Worm (Caenorhabditis elegans) whole organism, mixed stage, embryonic: ENCODE data around the gene F56C9.6.

ENCODE experiments used
- M03D4.4 ChIP-seq: sonication (generic microtip); optimal IDR thresholded peaks from 2 replicates; lab custom pipeline; 2017; ENCODE audit warnings: mild to moderate bottlenecking, missing genetic modification characterization, missing compliant biosample characterization
- bed-3 ChIP-seq: fragments of 200-800 bp; sonication (Bioruptor generic); optimal IDR thresholded peaks from 3 replicates; lab custom pipeline; 2018; ENCODE audit warnings: mild to moderate bottlenecking, missing genetic modification characterization, moderate library complexity, missing compliant biosample characterization
- blmp-1 ChIP-seq: fragments of 150-350 bp; optimal IDR thresholded peaks from 2 replicates; lab custom pipeline; 2014; ENCODE audit warnings: missing biosample characterization, missing genetic modification characterization
- ceh-39 ChIP-seq: fragments of 150-350 bp; optimal IDR thresholded peaks from 2 replicates; lab custom pipeline; 2014; ENCODE audit warnings: missing biosample characterization, missing genetic modification characterization
- ceh-43 ChIP-seq: fragments of 200-800 bp; sonication (Bioruptor generic); optimal IDR thresholded peaks from 2 replicates; lab custom pipeline; 2018; ENCODE audit warnings: mild to moderate bottlenecking, missing genetic modification characterization, moderate library complexity, missing compliant biosample characterization
- ceh-83 ChIP-seq: fragments of 200-800 bp; sonication (Bioruptor generic); optimal IDR thresholded peaks from 2 replicates; lab custom pipeline; 2018; ENCODE audit warnings: mild to moderate bottlenecking, missing genetic modification characterization, missing compliant biosample characterization
- ces-1 ChIP-seq: fragments of 150-350 bp; optimal IDR thresholded peaks from 2 replicates; lab custom pipeline; 2014; ENCODE audit warnings: missing biosample characterization, missing genetic modification reagents, missing genetic modification characterization
- cnd-1 ChIP-seq: fragments of 200-800 bp; sonication (Bioruptor generic); optimal IDR thresholded peaks from 2 replicates; lab custom pipeline; 2018; ENCODE audit warnings: mild to moderate bottlenecking, missing genetic modification characterization, missing compliant biosample characterization
- elt-1 ChIP-seq: sonication (generic microtip); optimal IDR thresholded peaks from 2 replicates; lab custom pipeline; 2017; ENCODE audit warnings: missing genetic modification characterization, mild to moderate bottlenecking, missing compliant biosample characterization, antibody characterized with exemption, moderate library complexity, borderline replicate concordance; ENCODE audit not compliant: insufficient read depth
- elt-3 ChIP-seq: fragments of 150-350 bp; optimal IDR thresholded peaks from 2 replicates; lab custom pipeline; 2014; ENCODE audit warnings: missing biosample characterization, missing genetic modification characterization
- flh-1 ChIP-seq: fragments of 200-800 bp; sonication (Bioruptor generic); optimal IDR thresholded peaks from 2 replicates; lab custom pipeline; 2018; ENCODE audit warnings: mild to moderate bottlenecking, missing genetic modification characterization, moderate library complexity, missing compliant biosample characterization
- ham-2 ChIP-seq: fragments of 200-800 bp; sonication (Bioruptor generic); optimal IDR thresholded peaks from 2 replicates; lab custom pipeline; 2018; ENCODE audit warnings: mild to moderate bottlenecking, missing genetic modification characterization, missing compliant biosample characterization
- hlh-1 ChIP-seq: fragments of 150-350 bp; optimal IDR thresholded peaks from 2 replicates; lab custom pipeline; 2014; ENCODE audit warnings: missing biosample characterization, missing genetic modification reagents, missing genetic modification characterization
- lin-13 ChIP-seq: fragments of 150-350 bp; optimal IDR thresholded peaks from 2 replicates; lab custom pipeline; 2014; ENCODE audit warnings: missing biosample characterization, missing genetic modification characterization
- lin-32 ChIP-seq: fragments of 200-800 bp; sonication (Bioruptor generic); optimal IDR thresholded peaks from 2 replicates; lab custom pipeline; 2018; ENCODE audit warnings: mild to moderate bottlenecking, missing genetic modification characterization, missing compliant biosample characterization
- lsy-2 ChIP-seq: fragments of 150-350 bp; optimal IDR thresholded peaks from 2 replicates; lab custom pipeline; 2014; ENCODE audit warnings: missing biosample characterization, missing genetic modification characterization
- mab-5 ChIP-seq: fragments of 150-350 bp; optimal IDR thresholded peaks from 2 replicates; lab custom pipeline; 2014; ENCODE audit warnings: missing biosample characterization, missing genetic modification characterization
- mep-1 ChIP-seq: fragments of 150-350 bp; optimal IDR thresholded peaks from 2 replicates; lab custom pipeline; 2017; ENCODE audit warnings: missing biosample characterization, missing genetic modification reagents, missing genetic modification characterization, inconsistent platforms
- mls-2 ChIP-seq: sonication (generic microtip); optimal IDR thresholded peaks from 2 replicates; lab custom pipeline; 2016; ENCODE audit warnings: mild to moderate bottlenecking, missing genetic modification characterization, moderate library complexity, missing compliant biosample characterization
- nhr-2 ChIP-seq: fragments of 150-350 bp; optimal IDR thresholded peaks from 2 replicates; lab custom pipeline; 2014; ENCODE audit warnings: missing biosample characterization, missing genetic modification characterization
- nhr-237 ChIP-seq: fragments of 150-350 bp; optimal IDR thresholded peaks from 2 replicates; lab custom pipeline; 2014; ENCODE audit warnings: missing biosample characterization, missing genetic modification characterization
- nhr-28 ChIP-seq: fragments of 150-350 bp; optimal IDR thresholded peaks from 2 replicates; lab custom pipeline; 2014; ENCODE audit warnings: missing biosample characterization, missing genetic modification characterization
- nhr-76 ChIP-seq: sonication (generic microtip); optimal IDR thresholded peaks from 2 replicates; lab custom pipeline; 2017; ENCODE audit warnings: missing biosample characterization, missing genetic modification characterization
- pha-4 ChIP-seq: fragments of 150-350 bp; optimal IDR thresholded peaks from 2 replicates; lab custom pipeline; 2018; ENCODE audit warnings: missing biosample characterization, missing genetic modification reagents, missing genetic modification characterization
- sem-2 ChIP-seq: fragments of 200-800 bp; sonication (Bioruptor generic); optimal IDR thresholded peaks from 2 replicates; lab custom pipeline; 2018; ENCODE audit warnings: mild to moderate bottlenecking, missing genetic modification characterization, missing compliant biosample characterization
- snpc-4 ChIP-seq: fragments of 150-350 bp; optimal IDR thresholded peaks from 2 replicates; lab custom pipeline; 2014; ENCODE audit warnings: missing biosample characterization, missing genetic modification characterization
- sptf-1 ChIP-seq: sonication (generic microtip); optimal IDR thresholded peaks from 2 replicates; lab custom pipeline; 2017; ENCODE audit warnings: mild to moderate bottlenecking, missing genetic modification characterization, moderate library complexity, missing compliant biosample characterization
- tbx-8 ChIP-seq: fragments of 200-800 bp; sonication (Bioruptor generic); optimal IDR thresholded peaks from 2 replicates; lab custom pipeline; 2018; ENCODE audit warnings: mild to moderate bottlenecking, missing genetic modification characterization, moderate library complexity, missing compliant biosample characterization
- unc-120 ChIP-seq: sonication (generic microtip); optimal IDR thresholded peaks from 2 replicates; lab custom pipeline; 2017; ENCODE audit warnings: missing genetic modification characterization, missing compliant biosample characterization; ENCODE audit not compliant: poor library complexity, severe bottlenecking
- unc-62 ChIP-seq: fragments of 150-350 bp; optimal IDR thresholded peaks from 2 replicates; lab custom pipeline; 2014; ENCODE audit warnings: missing biosample characterization, missing genetic modification reagents, missing genetic modification characterization
- zip-8 ChIP-seq: fragments of 150-350 bp; optimal IDR thresholded peaks from 2 replicates; lab custom pipeline; 2014; ENCODE audit warnings: missing biosample characterization, missing genetic modification characterization
- ztf-11 ChIP-seq: fragments of 150-350 bp; optimal IDR thresholded peaks from 2 replicates; lab custom pipeline; 2014; ENCODE audit warnings: missing biosample characterization, missing genetic modification characterization

F56C9.6 gene

ce11 chrIII:7314927-7315547, 4.5 kb upstream of the F56C9.6 start, which contains the start of gene nspg-6:
Gene nspg-6 (minus strand): TSS chrIII:7314977.
- TF ChIP-seq unc-62 (GFP tag; lab: Kevin White, UChicago) (no peak), ceh-43 (no peak), pha-4 (no peak), blmp-1 (tag; lab: Kevin White, UChicago) (no peak), zip-8 (tag; lab: Kevin White, UChicago) (no peak), tbx-8 (no peak), sem-2 (GFP tag; lab: Kevin White, UChicago) (no peak), mep-1 (tag; lab: Kevin White, UChicago) (no peak)

- TF ChIP-seq hlh-1 (tag; lab: Kevin White, UChicago) (no peak), M03D4.4 (tag; lab: Kevin White, UChicago) (no peak), nhr-76 (tag; lab: Kevin White, UChicago) (no peak), nhr-2 (no peak), lin-32 (GFP tag; lab: Kevin White, UChicago) (no peak), mls-2 (tag; lab: Kevin White, UChicago) (no peak), tbx-8 (no peak), ceh-43 (no peak), bed-3 (GFP tag; lab: Kevin White, UChicago) (no peak), ham-2 (GFP tag; lab: Kevin White, UChicago) (no peak), sem-2 (GFP tag; lab: Kevin White, UChicago) (no peak), nhr-28 (tag; lab: Kevin White, UChicago) (no peak), zip-8 (tag; lab: Kevin White, UChicago) (no peak), nhr-237 (tag; lab: Kevin White, UChicago) (no peak), lsy-2 (tag; lab: Kevin White, UChicago) (no peak), ceh-83 (GFP tag; lab: Kevin White, UChicago) (no peak)
These were observed 3.9 kb upstream of the F56C9.6 start for ce11 chrIII:7314473-7314872.

ce11 chrIII:7308600-7309109, 1.9 kb downstream of the F56C9.6 start, which contains the start of gene acbp-4:
Gene acbp-4 (minus strand): TSS chrIII:7309109.
- TF ChIP-seq ceh-39 (tag; lab: Kevin White, UChicago) (no peak), sptf-1 (tag; lab: Kevin White, UChicago) (no peak), elt-3 (tag; lab: Kevin White, UChicago) (no peak), mab-5 (tag; lab: Kevin White, UChicago) (no peak), nhr-2 (no peak), ztf-11 (tag; lab: Kevin White, UChicago) (no peak), nhr-237 (tag; lab: Kevin White, UChicago) (no peak), bed-3 (GFP tag; lab: Kevin White, UChicago) (no peak), nhr-76 (tag; lab: Kevin White, UChicago) (no peak), zip-8 (tag; lab: Kevin White, UChicago) (no peak), ham-2 (GFP tag; lab: Kevin White, UChicago) (no peak), lsy-2 (tag; lab: Kevin White, UChicago) (no peak), snpc-4 (no peak), flh-1 (GFP tag; lab: Kevin White, UChicago) (no peak), elt-1 (no peak), cnd-1 (tag; lab: Kevin White, UChicago) (no peak), ceh-83 (GFP tag; lab: Kevin White, UChicago) (no peak)

- TF ChIP-seq M03D4.4 (tag; lab: Kevin White, UChicago) (no peak), ces-1 (no peak), lsy-2 (tag; lab: Kevin White, UChicago) (no peak), ztf-11 (tag; lab: Kevin White, UChicago) (no peak), nhr-28 (tag; lab: Kevin White, UChicago) (no peak), ham-2 (GFP tag; lab: Kevin White, UChicago) (no peak), mls-2 (tag; lab: Kevin White, UChicago) (no peak), lin-13 (no peak), nhr-237 (tag; lab: Kevin White, UChicago) (no peak), unc-120 (tag; lab: Kevin White, UChicago) (no peak), blmp-1 (tag; lab: Kevin White, UChicago) (no peak), zip-8 (tag; lab: Kevin White, UChicago) (no peak), lin-32 (GFP tag; lab: Kevin White, UChicago) (no peak), pha-4 (no peak), snpc-4 (no peak), ceh-83 (GFP tag; lab: Kevin White, UChicago) (no peak), bed-3 (GFP tag; lab: Kevin White, UChicago) (no peak), nhr-2 (no peak), sptf-1 (tag; lab: Kevin White, UChicago) (no peak), hlh-1 (tag; lab: Kevin White, UChicago) (no peak)
These were observed 5.0 kb downstream of the F56C9.6 start for ce11 chrIII:7305649-7305977.
